Fruit fly (Drosophila melanogaster): ENCODE results near the gene Drsl5.

DNA sequence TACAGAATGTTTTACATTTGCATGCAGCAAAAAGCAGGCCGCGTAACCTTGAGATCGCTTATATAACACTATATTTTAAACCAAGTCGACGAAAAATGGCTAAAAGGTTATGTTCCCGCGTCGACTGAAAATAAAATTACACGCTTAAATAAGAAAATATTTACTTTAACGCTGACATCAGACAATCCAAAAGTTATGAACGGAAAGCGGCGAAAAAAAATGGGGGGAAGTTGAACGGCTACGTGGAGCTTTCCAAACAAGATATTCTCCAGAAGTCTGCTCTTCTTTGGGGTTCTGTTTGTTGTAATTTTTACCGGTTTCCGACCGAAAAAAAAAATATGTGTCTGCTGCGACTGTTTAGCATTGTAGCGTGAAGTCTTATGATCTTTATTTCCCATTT, 27.9 kb downstream of the Drsl5 start:
- TF ChIP-seq psq (GFP tag; optimal IDR thresholded peaks at IDR 0.05) (no peak), sv (GFP tag; optimal IDR thresholded peaks at IDR 0.05) (no peak), Sp1 (GFP tag; optimal IDR thresholded peaks at IDR 0.05) (no peak)

Data from whole organism, wandering third instar larva.